Worm (Caenorhabditis elegans): ENCODE results near the gene C31C9.7.

DNA sequence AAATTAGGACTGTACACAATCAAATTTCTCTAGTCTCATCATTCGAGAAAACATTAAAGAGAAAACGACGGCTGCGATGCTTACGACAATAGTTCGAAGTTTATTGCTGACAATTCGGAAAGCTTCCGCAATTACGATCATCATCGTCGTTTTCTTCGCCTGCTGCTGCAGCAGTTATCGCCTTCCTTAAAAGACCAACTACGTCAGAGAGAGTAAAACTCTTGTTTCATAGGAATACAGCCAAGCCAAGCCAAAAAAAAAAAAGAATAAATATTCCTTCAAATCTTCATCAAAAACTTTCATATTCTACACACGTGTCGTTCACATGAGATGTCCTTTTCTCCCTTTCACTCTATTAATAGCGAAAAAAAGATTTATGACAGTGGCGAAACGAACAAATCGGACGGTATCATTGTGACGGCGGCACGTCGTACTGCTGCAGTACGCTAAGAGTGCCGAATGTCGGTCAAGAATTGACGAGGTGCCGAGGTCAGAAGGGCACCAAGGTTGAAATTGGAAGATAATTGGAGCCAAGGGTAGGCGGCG lies 10.9 kb downstream of the C31C9.7 start:
- no peak for TF ChIP-seq W03F9.2 (tag; optimal IDR thresholded peaks at IDR 0.05)
- TF ChIP-seq him-1 (tag; optimal IDR thresholded peaks at IDR 0.05): no peak

All from whole organism, L4/young adult.